Worm (Caenorhabditis elegans) whole organism, L4/young adult: ENCODE data around the gene C25A6.1.

Experiments
- dao-5 ChIP-seq: sonication (generic microtip); optimal IDR thresholded peaks from 2 replicates; lab custom pipeline; 2016; ENCODE audit warnings: missing genotype, missing genetic modification characterization, moderate library complexity, missing compliant biosample characterization
- him-1 ChIP-seq: sonication (generic microtip); optimal IDR thresholded peaks from 2 replicates; lab custom pipeline; 2016; ENCODE audit warnings: missing genotype, missing genetic modification reagents, missing genetic modification characterization, missing compliant biosample characterization

DNA sequence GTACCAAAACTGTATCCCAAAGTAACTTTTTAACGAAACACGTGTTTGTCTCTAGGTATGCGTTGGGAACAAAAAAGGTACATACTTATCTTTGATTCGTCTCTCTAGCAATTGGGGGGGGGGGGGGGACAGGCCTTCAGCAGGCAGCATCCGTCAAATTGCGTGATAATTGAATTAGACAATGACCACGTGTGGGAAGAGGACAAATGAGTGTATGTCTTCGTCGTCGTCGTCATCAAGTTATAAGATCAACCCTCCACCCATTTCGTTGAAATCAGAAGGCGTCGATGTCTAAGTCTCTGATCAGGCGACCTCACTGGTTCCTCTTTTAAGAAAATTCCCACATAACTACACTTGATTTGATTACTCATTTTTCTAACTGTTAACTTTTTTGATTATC is 2.4 kb downstream of the C25A6.1 start, which contains the start of gene F08F3.4:
- no peak for TF ChIP-seq dao-5 (tag; lab: Kevin White, UChicago)
- TF ChIP-seq him-1 (tag; lab: Kevin White, UChicago) = no peak
